Worm (Caenorhabditis elegans) whole organism, L4 larva: ENCODE measurements around the gene emg-1.

Experiments
- F26F4.8 ChIP-seq: fragments of 200-800 bp; sonication (Bioruptor generic); conservative IDR thresholded peaks from 2 replicates; pipeline ENCODE4 v1.3.6; 2022; ENCODE audit warnings: missing genetic modification characterization, missing compliant biosample characterization
- F37D6.2 ChIP-seq: sonication (generic microtip); optimal IDR thresholded peaks from 2 replicates; lab custom pipeline; 2016; ENCODE audit warnings: mild to moderate bottlenecking, missing genetic modification characterization, missing compliant biosample characterization
- F44E2.7 ChIP-seq: fragments of 200-800 bp; sonication (Bioruptor generic); IDR thresholded peaks from 2 replicates; pipeline ENCODE4 v2.1.2; 2022; ENCODE audit warnings: missing genetic modification characterization, missing compliant biosample characterization
- Y48G9A.11 ChIP-seq: fragments of 200-800 bp; sonication (Bioruptor generic); IDR thresholded peaks from 2 replicates; pipeline ENCODE4 v1.3.6; 2022; ENCODE audit warnings: missing genetic modification reagents, missing genetic modification characterization, missing compliant biosample characterization
- ZK337.2 ChIP-seq: fragments of 200-800 bp; sonication (Bioruptor generic); IDR thresholded peaks from 2 replicates; pipeline ENCODE4 v1.3.6; 2022; ENCODE audit warnings: missing genetic modification reagents, missing genetic modification characterization, missing compliant biosample characterization
- ZK546.5 ChIP-seq, 2 experiments: sonication (generic microtip); optimal IDR thresholded peaks; 2 replicates each; lab custom pipeline; 2017; ENCODE audit warnings: missing biosample characterization in 2 of 2, missing genetic modification characterization in 2 of 2
- aha-1 ChIP-seq: fragments of 150-350 bp; peaks from one replicate; lab custom pipeline; 2014; ENCODE audit warnings: missing biosample characterization, missing genetic modification characterization
- ama-1 ChIP-seq: fragments of 150-350 bp; optimal IDR thresholded peaks from 2 replicates; lab custom pipeline; 2014; ENCODE audit warnings: inconsistent platforms, mixed read lengths
- arid-1 ChIP-seq: fragments of 200-800 bp; sonication (Bioruptor generic); conservative IDR thresholded peaks from 2 replicates; pipeline ENCODE4 v1.3.6; 2022; ENCODE audit warnings: missing genetic modification reagents, missing genetic modification characterization, missing compliant biosample characterization
- ceh-62 ChIP-seq: sonication (generic microtip); optimal IDR thresholded peaks from 2 replicates; lab custom pipeline; 2017; ENCODE audit warnings: missing biosample characterization, missing genetic modification characterization
- daf-12 ChIP-seq: fragments of 150-350 bp; optimal IDR thresholded peaks from 2 replicates; lab custom pipeline; 2014; ENCODE audit warnings: missing biosample characterization, missing genetic modification reagents, missing genetic modification characterization
- daf-16 ChIP-seq, 3 experiments: sonication (generic microtip); optimal IDR thresholded peaks; 2 replicates each; lab custom pipeline; 2016 to 2017; ENCODE audit warnings: missing genetic modification characterization in 3 of 3, missing genetic modification reagents in 3 of 3, mild to moderate bottlenecking in 2 of 3, missing compliant biosample characterization in 2 of 3, missing biosample characterization in 1 of 3, moderate library complexity in 1 of 3
- daf-8 ChIP-seq: fragments of 200-800 bp; sonication (Bioruptor generic); IDR thresholded peaks from 2 replicates; pipeline ENCODE4 v1.3.6; 2022; ENCODE audit warnings: missing genetic modification characterization, missing compliant biosample characterization
- dmd-6 ChIP-seq: fragments of 200-800 bp; sonication (Bioruptor generic); IDR thresholded peaks from 2 replicates; pipeline ENCODE4 v1.3.6; 2022; ENCODE audit warnings: missing genetic modification reagents, missing genetic modification characterization, missing compliant biosample characterization
- dmd-8 ChIP-seq: fragments of 200-800 bp; sonication (Bioruptor generic); IDR thresholded peaks from 2 replicates; pipeline ENCODE4 v1.3.6; 2022; ENCODE audit warnings: missing genetic modification characterization, missing compliant biosample characterization
- egl-27 ChIP-seq: sonication (generic microtip); optimal IDR thresholded peaks from 3 replicates; lab custom pipeline; 2017; ENCODE audit warnings: missing biosample characterization, missing genetic modification reagents, missing genetic modification characterization
- gei-8 ChIP-seq: fragments of 200-800 bp; sonication (Bioruptor generic); optimal IDR thresholded peaks from 2 replicates; lab custom pipeline; 2018; ENCODE audit warnings: mild to moderate bottlenecking, missing genetic modification characterization, missing compliant biosample characterization
- hif-1 ChIP-seq, 2 experiments: sonication (generic microtip); optimal IDR thresholded peaks; 2 replicates each; lab custom pipeline; 2016 to 2017; ENCODE audit warnings: missing compliant biosample characterization in 2 of 2, missing genetic modification characterization in 2 of 2, missing genetic modification reagents in 2 of 2, missing genotype in 2 of 2, mild to moderate bottlenecking in 1 of 2
- jun-1 ChIP-seq: fragments of 150-350 bp; optimal IDR thresholded peaks from 2 replicates; lab custom pipeline; 2014; ENCODE audit warnings: missing biosample characterization, missing genetic modification reagents, missing genetic modification characterization
- lin-1 ChIP-seq: fragments of 200-800 bp; sonication (Bioruptor generic); IDR thresholded peaks from 2 replicates; pipeline ENCODE4 v1.3.6; 2022; ENCODE audit warnings: missing genetic modification reagents, missing genetic modification characterization, missing compliant biosample characterization
- lin-13 ChIP-seq: fragments of 150-350 bp; optimal IDR thresholded peaks from 2 replicates; lab custom pipeline; 2014; ENCODE audit warnings: missing biosample characterization, missing genetic modification reagents, missing genetic modification characterization
- lin-29 ChIP-seq: fragments of 200-800 bp; sonication (Bioruptor generic); IDR thresholded peaks from 2 replicates; pipeline ENCODE4 v1.3.6; 2022; ENCODE audit warnings: missing genetic modification reagents, missing genetic modification characterization, missing compliant biosample characterization
- lin-38 ChIP-seq: fragments of 200-800 bp; sonication (Bioruptor generic); IDR thresholded peaks from 2 replicates; pipeline ENCODE4 v1.3.6; 2022; ENCODE audit warnings: missing genetic modification reagents, missing genetic modification characterization, missing compliant biosample characterization
- lin-39 ChIP-seq: fragments of 150-350 bp; optimal IDR thresholded peaks from 2 replicates; lab custom pipeline; 2014; ENCODE audit warnings: missing biosample characterization, missing genetic modification reagents, missing genetic modification characterization
- madf-9 ChIP-seq: fragments of 200-800 bp; sonication (Bioruptor generic); conservative IDR thresholded peaks from 2 replicates; pipeline ENCODE4 v1.3.6; 2022; ENCODE audit warnings: missing genetic modification reagents, missing genetic modification characterization, missing compliant biosample characterization
- mdt-29 ChIP-seq: fragments of 200-800 bp; sonication (Bioruptor generic); IDR thresholded peaks from 2 replicates; pipeline ENCODE4 v1.3.6; 2022; ENCODE audit warnings: missing genetic modification reagents, missing genetic modification characterization, missing compliant biosample characterization
- mep-1 ChIP-seq: fragments of 150-350 bp; sonication (generic microtip); optimal IDR thresholded peaks from 3 replicates; lab custom pipeline; 2014; ENCODE audit warnings: missing biosample characterization, missing genetic modification characterization
- mes-2 ChIP-seq: sonication (generic microtip); optimal IDR thresholded peaks from 2 replicates; lab custom pipeline; 2016; ENCODE audit warnings: missing genotype, mild to moderate bottlenecking, missing genetic modification characterization, missing compliant biosample characterization; ENCODE audit not compliant: poor library complexity, severe bottlenecking
- mxl-2 ChIP-seq: fragments of 200-800 bp; sonication (Bioruptor generic); conservative IDR thresholded peaks from 2 replicates; pipeline ENCODE4 v1.3.6; 2022; ENCODE audit warnings: missing genetic modification reagents, missing genetic modification characterization, missing compliant biosample characterization
- nhr-10 ChIP-seq: fragments of 150-350 bp; optimal IDR thresholded peaks from 2 replicates; lab custom pipeline; 2014; ENCODE audit warnings: missing biosample characterization, missing genetic modification characterization
- nhr-102 ChIP-seq: sonication (generic microtip); optimal IDR thresholded peaks from 2 replicates; lab custom pipeline; 2016; ENCODE audit warnings: mild to moderate bottlenecking, missing genetic modification characterization, moderate library complexity, missing compliant biosample characterization
- nhr-11 ChIP-seq: fragments of 150-350 bp; optimal IDR thresholded peaks from 2 replicates; lab custom pipeline; 2014; ENCODE audit warnings: missing biosample characterization, missing genetic modification characterization
- nhr-111 ChIP-seq: fragments of 200-800 bp; sonication (Bioruptor generic); optimal IDR thresholded peaks from 2 replicates; lab custom pipeline; 2018; ENCODE audit warnings: mild to moderate bottlenecking, missing genetic modification characterization, missing compliant biosample characterization
- nhr-41 ChIP-seq: fragments of 200-800 bp; sonication (Bioruptor generic); IDR thresholded peaks from 2 replicates; pipeline ENCODE4 v1.3.6; 2022; ENCODE audit warnings: missing genetic modification reagents, missing genetic modification characterization, missing compliant biosample characterization
- nhr-42 ChIP-seq: fragments of 200-800 bp; sonication (Bioruptor generic); IDR thresholded peaks from 2 replicates; pipeline ENCODE4 v1.3.6; 2022; ENCODE audit warnings: missing genetic modification characterization, missing compliant biosample characterization
- nhr-48 ChIP-seq: sonication (generic microtip); optimal IDR thresholded peaks from 2 replicates; lab custom pipeline; 2016; ENCODE audit warnings: mild to moderate bottlenecking, missing genetic modification characterization, missing compliant biosample characterization
- nhr-76 ChIP-seq: fragments of 150-350 bp; optimal IDR thresholded peaks from 2 replicates; lab custom pipeline; 2014; ENCODE audit warnings: missing biosample characterization, missing genetic modification characterization
- nhr-77 ChIP-seq: fragments of 150-350 bp; optimal IDR thresholded peaks from 2 replicates; lab custom pipeline; 2014; ENCODE audit warnings: missing biosample characterization, missing genetic modification characterization
- pha-4 ChIP-seq, 2 experiments: fragments of 150-350 bp in 1 of 2; fragments of 200-800 bp in 1 of 2; sonication (Bioruptor generic) in 1 of 2; IDR thresholded peaks in 1 of 2; optimal IDR thresholded peaks in 1 of 2; 2 replicates each; pipeline versions ENCODE4 v1.3.6 to Lab custom; 2014 to 2022; ENCODE audit warnings: missing genetic modification characterization in 2 of 2, missing genetic modification reagents in 2 of 2, missing biosample characterization in 1 of 2, missing compliant biosample characterization in 1 of 2
- php-3 ChIP-seq: fragments of 200-800 bp; sonication (Bioruptor generic); IDR thresholded peaks from 2 replicates; pipeline ENCODE4 v1.3.6; 2022; ENCODE audit warnings: missing genetic modification reagents, missing genetic modification characterization, missing compliant biosample characterization
- pqm-1 ChIP-seq: sonication (generic microtip); optimal IDR thresholded peaks from 2 replicates; lab custom pipeline; 2017; ENCODE audit warnings: missing biosample characterization, missing genetic modification characterization
- set-16 ChIP-seq: fragments of 200-800 bp; sonication (Bioruptor generic); IDR thresholded peaks from 2 replicates; pipeline ENCODE4 v1.3.6; 2022; ENCODE audit warnings: missing genetic modification reagents, missing genetic modification characterization, missing compliant biosample characterization
- skn-1 ChIP-seq: fragments of 150-350 bp; optimal IDR thresholded peaks from 2 replicates; lab custom pipeline; 2014; ENCODE audit warnings: missing biosample characterization, missing genetic modification characterization
- snpc-4 ChIP-seq: fragments of 150-350 bp; optimal IDR thresholded peaks from 2 replicates; lab custom pipeline; 2014; ENCODE audit warnings: missing biosample characterization, missing genetic modification characterization
- unc-130 ChIP-seq: sonication (generic microtip); optimal IDR thresholded peaks from 2 replicates; lab custom pipeline; 2016; ENCODE audit warnings: missing genetic modification reagents, missing genetic modification characterization, missing compliant biosample characterization
- unc-39 ChIP-seq: sonication (generic microtip); optimal IDR thresholded peaks from 2 replicates; lab custom pipeline; 2017; ENCODE audit warnings: missing biosample characterization, missing genetic modification characterization
- zag-1 ChIP-seq: fragments of 150-350 bp; optimal IDR thresholded peaks from 2 replicates; lab custom pipeline; 2014; ENCODE audit warnings: missing biosample characterization, missing genetic modification characterization
- zfp-3 ChIP-seq: fragments of 200-800 bp; sonication (Bioruptor generic); conservative IDR thresholded peaks from 2 replicates; pipeline ENCODE4 v1.3.6; 2022; ENCODE audit warnings: missing genetic modification reagents, missing genetic modification characterization, missing compliant biosample characterization
- zip-2 ChIP-seq: fragments of 150-350 bp; optimal IDR thresholded peaks from 2 replicates; lab custom pipeline; 2014; ENCODE audit warnings: missing biosample characterization, missing genetic modification characterization
- ztf-11 ChIP-seq: fragments of 150-350 bp; optimal IDR thresholded peaks from 2 replicates; lab custom pipeline; 2014; ENCODE audit warnings: missing biosample characterization, missing genetic modification characterization
- ztf-7 ChIP-seq: fragments of 150-350 bp; optimal IDR thresholded peaks from 2 replicates; lab custom pipeline; 2014; ENCODE audit warnings: missing biosample characterization, missing genetic modification characterization

Gene emg-1

DNA sequence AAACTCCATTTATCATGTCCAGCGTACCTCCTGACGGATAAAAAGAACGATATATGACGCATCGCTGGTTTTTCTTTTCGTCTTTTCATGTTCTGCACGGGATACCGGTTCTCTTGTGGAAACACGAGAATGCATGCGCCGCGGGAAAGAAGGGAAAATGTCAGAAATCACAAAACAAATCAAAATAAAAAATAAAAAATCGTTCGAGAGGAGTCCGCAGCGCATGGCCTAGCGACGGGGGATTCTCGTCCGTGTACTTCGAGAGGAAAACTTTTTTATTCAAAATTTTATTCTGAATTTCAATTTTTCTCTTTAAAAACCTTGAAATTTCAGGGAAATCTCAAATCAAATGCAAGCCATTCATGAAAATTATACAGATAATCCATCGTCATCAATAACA is 28.1 kb upstream of the emg-1 start, which contains the start of the genes lron-10 and hpr-9 (continued):
- TF ChIP-seq ztf-11 (no peak), lin-38 (GFP tag; lab: Robert Waterston, UW) (peak; percentile 76), nhr-41 (GFP tag; lab: Robert Waterston, UW) (no peak), zip-2 (tag; lab: Kevin White, UChicago) (peak; percentile 32), nhr-111 (peak; percentile 2), mes-2 (tag; lab: Kevin White, UChicago) (peak; percentile 99), snpc-4 (no peak), jun-1 (tag; lab: Kevin White, UChicago) (no peak), unc-39 (tag; lab: Kevin White, UChicago) (no peak), F44E2.7 (GFP tag; lab: Robert Waterston, UW) (no peak), skn-1 (tag; lab: Kevin White, UChicago) (no peak), daf-16 (GFP tag; optimal IDR thresholded peaks at IDR 0.05; lab: Kevin White, UChicago) (no peak), daf-16 (tag; optimal IDR thresholded peaks at IDR 0.05; lab: Kevin White, UChicago) (peak; percentile 61), nhr-76 (no peak), lin-1 (peak; percentile 9; the same call in 1 of the 2 replicates), mxl-2 (GFP tag; lab: Robert Waterston, UW) (no peak), daf-12 (tag; lab: Kevin White, UChicago) (no peak), daf-8 (GFP tag; lab: Robert Waterston, UW) (no peak), dmd-6 (peak; percentile 80), egl-27 (tag; lab: Kevin White, UChicago) (no peak), zag-1 (no peak), nhr-42 (GFP tag; lab: Robert Waterston, UW) (no peak), php-3 (GFP tag; lab: Robert Waterston, UW) (0 out of 2 replicates have a peak, but pooled peaks have one; percentile 30), lin-39 (no peak), zfp-3 (GFP tag; lab: Robert Waterston, UW) (0 out of 2 replicates have a peak, but pooled peaks have one; percentile 43), ZK337.2 (peak; percentile 94), aha-1 (tag; lab: Kevin White, UChicago) (peak; percentile 86), gei-8 (GFP tag; lab: Kevin White, UChicago) (no peak), lin-29 (GFP tag; lab: Robert Waterston, UW) (peak; percentile 62; the same call in 1 of the 2 replicates), nhr-11 (no peak), set-16 (GFP tag; lab: Robert Waterston, UW) (no peak), arid-1 (GFP tag; lab: Robert Waterston, UW) (0 out of 2 replicates have a peak, but pooled peaks have one; percentile 34), mep-1 (tag; lab: Kevin White, UChicago) (peak; percentile 75), ztf-7 (tag; lab: Kevin White, UChicago) (peak; percentile 20), pqm-1 (tag; lab: Kevin White, UChicago) (no peak), nhr-48 (tag; lab: Kevin White, UChicago) (peak; percentile 58), F26F4.8 (no peak), mdt-29 (GFP tag; lab: Robert Waterston, UW) (peak; percentile 64; the same call in 1 of the 2 replicates)

DNA sequence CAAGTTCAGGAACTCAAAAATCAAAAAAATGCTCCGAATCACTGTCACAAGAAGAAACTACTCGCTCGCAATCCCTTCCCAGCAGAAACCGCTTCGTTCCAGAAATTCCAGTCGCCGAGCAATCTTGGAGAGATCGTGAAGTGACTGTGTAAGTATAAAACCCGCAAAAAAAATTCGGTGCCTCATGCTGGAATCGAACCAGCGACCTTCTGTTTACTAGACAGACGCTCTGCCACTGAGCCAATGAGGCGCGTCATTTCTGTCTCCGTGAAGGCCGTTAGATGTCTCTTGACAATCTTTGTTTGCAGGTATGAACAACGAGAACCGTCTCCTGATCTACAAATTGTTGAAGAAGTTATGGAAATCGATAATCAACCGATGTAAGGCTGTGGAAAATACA is 24.8 kb upstream of the emg-1 start:
- TF ChIP-seq hif-1 (tag; optimal IDR thresholded peaks at IDR 0.05; lab: Kevin White, UChicago) (peak in 1 of 2 experiments; percentile 23), madf-9 (GFP tag; lab: Robert Waterston, UW) (peak; percentile 71), ceh-62 (tag; lab: Kevin White, UChicago) (no peak), ztf-7 (tag; lab: Kevin White, UChicago) (no peak), F37D6.2 (tag; lab: Kevin White, UChicago) (no peak), unc-130 (GFP tag; lab: Kevin White, UChicago) (peak; percentile 44), nhr-77 (tag; lab: Kevin White, UChicago) (no peak), nhr-102 (tag; lab: Kevin White, UChicago) (peak; percentile 35), F26F4.8 (peak; percentile 80), nhr-10 (tag; lab: Kevin White, UChicago) (no peak), dmd-8 (peak; percentile 94), nhr-76 (no peak), Y48G9A.11 (GFP tag; lab: Robert Waterston, UW) (peak; percentile 63; the same call in 1 of the 2 replicates), nhr-48 (tag; lab: Kevin White, UChicago) (peak; percentile 23), ama-1 (lab: Kevin White, UChicago) (peak; percentile 22), dmd-6 (peak; percentile 46; the same call in 1 of the 2 replicates), ZK546.5 (tag; optimal IDR thresholded peaks at IDR 0.05; lab: Kevin White, UChicago) (no peak), lin-13 (peak; percentile 69), lin-29 (GFP tag; lab: Robert Waterston, UW) (no peak), pha-4 (GFP tag; IDR thresholded peaks at IDR 0.05; lab: Robert Waterston, UW) (peak; percentile 88), pha-4 (tag; optimal IDR thresholded peaks at IDR 0.05; lab: Kevin White, UChicago) (no peak)
